Worm (Caenorhabditis elegans) whole organism, L3 larva: ENCODE data around the gene C17B7.9.

Experiments used
- R02D3.7 ChIP-seq: fragments of 150-350 bp; optimal IDR thresholded peaks from 2 replicates; lab custom pipeline; 2014; ENCODE audit warnings: missing biosample characterization, missing genetic modification characterization
- ZK546.5 ChIP-seq: sonication (generic microtip); optimal IDR thresholded peaks from 2 replicates; lab custom pipeline; 2017; ENCODE audit warnings: missing biosample characterization, missing genetic modification characterization
- aly-2 ChIP-seq: fragments of 150-350 bp; optimal IDR thresholded peaks from 2 replicates; lab custom pipeline; 2014; ENCODE audit warnings: missing biosample characterization, missing genetic modification characterization
- ama-1 ChIP-seq: fragments of 150-350 bp; optimal IDR thresholded peaks from 2 replicates; lab custom pipeline; 2018
- ceh-16 ChIP-seq: sonication (generic microtip); optimal IDR thresholded peaks from 2 replicates; lab custom pipeline; 2017; ENCODE audit warnings: missing biosample characterization, missing genetic modification characterization
- ceh-28 ChIP-seq: fragments of 150-350 bp; optimal IDR thresholded peaks from 2 replicates; lab custom pipeline; 2014; ENCODE audit warnings: missing biosample characterization, missing genetic modification reagents, missing genetic modification characterization
- ceh-82 ChIP-seq: fragments of 150-350 bp; optimal IDR thresholded peaks from 2 replicates; lab custom pipeline; 2014; ENCODE audit warnings: missing biosample characterization, missing genetic modification characterization
- ceh-9 ChIP-seq: sonication (generic microtip); optimal IDR thresholded peaks from 2 replicates; lab custom pipeline; 2018; ENCODE audit warnings: missing biosample characterization, missing genetic modification characterization
- daf-12 ChIP-seq: fragments of 150-350 bp; optimal IDR thresholded peaks from 2 replicates; lab custom pipeline; 2014; ENCODE audit warnings: missing biosample characterization, missing genetic modification reagents, missing genetic modification characterization
- egl-27 ChIP-seq: sonication (generic microtip); optimal IDR thresholded peaks from 4 replicates; lab custom pipeline; 2017; ENCODE audit warnings: missing biosample characterization, missing genetic modification reagents, missing genetic modification characterization
- egl-5 ChIP-seq: fragments of 150-350 bp; optimal IDR thresholded peaks from 2 replicates; lab custom pipeline; 2017; ENCODE audit warnings: missing biosample characterization, missing genetic modification reagents, missing genetic modification characterization, inconsistent platforms
- elt-1 ChIP-seq: fragments of 150-350 bp; optimal IDR thresholded peaks from 2 replicates; lab custom pipeline; 2014; ENCODE audit warnings: missing biosample characterization, missing genetic modification characterization
- elt-2 ChIP-seq: sonication (generic microtip); optimal IDR thresholded peaks from 2 replicates; lab custom pipeline; 2016; ENCODE audit warnings: missing genetic modification reagents, mild to moderate bottlenecking, missing genetic modification characterization, missing compliant biosample characterization
- elt-3 ChIP-seq, 3 experiments: fragments of 150-350 bp in 1 of 3; sonication (generic microtip) in 2 of 3; optimal IDR thresholded peaks; 2 replicates in 2 of 3; 4 replicates in 1 of 3; lab custom pipeline; 2014 to 2017; ENCODE audit warnings: missing biosample characterization in 3 of 3, missing genetic modification characterization in 3 of 3
- eor-1 ChIP-seq, 2 experiments: fragments of 150-350 bp; optimal IDR thresholded peaks; 2 replicates each; lab custom pipeline; 2014 to 2018; ENCODE audit warnings: missing biosample characterization in 2 of 2, missing genetic modification characterization in 2 of 2
- fkh-10 ChIP-seq: sonication (generic microtip); optimal IDR thresholded peaks from 2 replicates; lab custom pipeline; 2017; ENCODE audit warnings: missing biosample characterization, missing genetic modification reagents, missing genetic modification characterization
- fkh-2 ChIP-seq: fragments of 150-350 bp; optimal IDR thresholded peaks from 2 replicates; lab custom pipeline; 2014; ENCODE audit warnings: missing biosample characterization, missing genetic modification reagents, missing genetic modification characterization
- fos-1 ChIP-seq: fragments of 150-350 bp; optimal IDR thresholded peaks from 2 replicates; lab custom pipeline; 2014; ENCODE audit warnings: missing biosample characterization, missing genetic modification characterization
- hmg-11 ChIP-seq: sonication (generic microtip); optimal IDR thresholded peaks from 2 replicates; lab custom pipeline; 2016; ENCODE audit warnings: missing genetic modification characterization, missing compliant biosample characterization
- jun-1 ChIP-seq: fragments of 150-350 bp; optimal IDR thresholded peaks from 2 replicates; lab custom pipeline; 2014; ENCODE audit warnings: missing biosample characterization, missing genetic modification reagents, missing genetic modification characterization
- lin-15B ChIP-seq: fragments of 150-350 bp; optimal IDR thresholded peaks from 2 replicates; lab custom pipeline; 2014; ENCODE audit warnings: missing biosample characterization, missing genetic modification characterization
- lin-39 ChIP-seq: fragments of 150-350 bp; optimal IDR thresholded peaks from 2 replicates; lab custom pipeline; 2018; ENCODE audit warnings: missing biosample characterization, missing genetic modification reagents, missing genetic modification characterization
- lsy-12 ChIP-seq: sonication (generic microtip); optimal IDR thresholded peaks from 2 replicates; lab custom pipeline; 2016; ENCODE audit warnings: mild to moderate bottlenecking, missing genetic modification characterization, missing compliant biosample characterization
- mdl-1 ChIP-seq: fragments of 150-350 bp; optimal IDR thresholded peaks from 2 replicates; lab custom pipeline; 2014; ENCODE audit warnings: missing biosample characterization, missing genetic modification characterization
- mml-1 ChIP-seq: fragments of 150-350 bp; sonication (generic microtip); optimal IDR thresholded peaks from 3 replicates; lab custom pipeline; 2014; ENCODE audit warnings: missing biosample characterization, missing genetic modification characterization
- nfya-1 ChIP-seq: sonication (generic microtip); optimal IDR thresholded peaks from 2 replicates; lab custom pipeline; 2017; ENCODE audit warnings: missing genetic modification characterization, mild to moderate bottlenecking, missing compliant biosample characterization, antibody characterized with exemption, moderate library complexity; ENCODE audit not compliant: insufficient read depth
- nhr-11 ChIP-seq: fragments of 150-350 bp; optimal IDR thresholded peaks from 2 replicates; lab custom pipeline; 2014; ENCODE audit warnings: missing biosample characterization, missing genetic modification characterization
- nhr-12 ChIP-seq: fragments of 150-350 bp; optimal IDR thresholded peaks from 2 replicates; lab custom pipeline; 2014; ENCODE audit warnings: missing biosample characterization, missing genetic modification characterization
- nhr-23 ChIP-seq: fragments of 150-350 bp; optimal IDR thresholded peaks from 2 replicates; lab custom pipeline; 2014; ENCODE audit warnings: missing biosample characterization, missing genetic modification reagents, missing genetic modification characterization
- nhr-237 ChIP-seq: fragments of 150-350 bp; optimal IDR thresholded peaks from 2 replicates; lab custom pipeline; 2014; ENCODE audit warnings: missing biosample characterization, missing genetic modification characterization
- nhr-25 ChIP-seq: sonication (generic microtip); optimal IDR thresholded peaks from 2 replicates; lab custom pipeline; 2017; ENCODE audit warnings: missing biosample characterization, missing genetic modification characterization
- nhr-28 ChIP-seq: fragments of 150-350 bp; optimal IDR thresholded peaks from 2 replicates; lab custom pipeline; 2014; ENCODE audit warnings: missing biosample characterization, missing genetic modification characterization
- nhr-43 ChIP-seq: sonication (generic microtip); optimal IDR thresholded peaks from 2 replicates; lab custom pipeline; 2016; ENCODE audit warnings: mild to moderate bottlenecking, missing genetic modification characterization, missing compliant biosample characterization; ENCODE audit not compliant: poor library complexity, severe bottlenecking
- nhr-67 ChIP-seq: fragments of 150-350 bp; optimal IDR thresholded peaks from 2 replicates; lab custom pipeline; 2014; ENCODE audit warnings: missing biosample characterization, missing genetic modification characterization
- nhr-76 ChIP-seq: fragments of 150-350 bp; sonication (generic microtip); optimal IDR thresholded peaks from 5 replicates; lab custom pipeline; 2014; ENCODE audit warnings: missing biosample characterization, missing genetic modification characterization
- nhr-77 ChIP-seq: fragments of 150-350 bp; optimal IDR thresholded peaks from 2 replicates; lab custom pipeline; 2014; ENCODE audit warnings: missing biosample characterization, missing genetic modification characterization
- pha-4 ChIP-seq: fragments of 150-350 bp; optimal IDR thresholded peaks from 2 replicates; lab custom pipeline; 2014; ENCODE audit warnings: missing biosample characterization, missing genetic modification reagents, missing genetic modification characterization
- pqm-1 ChIP-seq: fragments of 150-350 bp; optimal IDR thresholded peaks from 2 replicates; lab custom pipeline; 2017; ENCODE audit warnings: missing biosample characterization, missing genetic modification characterization, inconsistent platforms
- sea-2 ChIP-seq: fragments of 150-350 bp; sonication (generic microtip); optimal IDR thresholded peaks from 4 replicates; lab custom pipeline; 2014; ENCODE audit warnings: missing biosample characterization, missing genetic modification reagents, missing genetic modification characterization
- skn-1 ChIP-seq: fragments of 150-350 bp; optimal IDR thresholded peaks from 2 replicates; lab custom pipeline; 2014; ENCODE audit warnings: missing biosample characterization, missing genetic modification characterization
- snpc-4 ChIP-seq: fragments of 150-350 bp; optimal IDR thresholded peaks from 2 replicates; lab custom pipeline; 2014; ENCODE audit warnings: missing biosample characterization, missing genetic modification characterization
- tbx-2 ChIP-seq: sonication (generic microtip); optimal IDR thresholded peaks from 2 replicates; lab custom pipeline; 2016; ENCODE audit warnings: mild to moderate bottlenecking, missing genetic modification characterization, missing compliant biosample characterization
- unc-39 ChIP-seq: sonication (generic microtip); optimal IDR thresholded peaks from 4 replicates; lab custom pipeline; 2017; ENCODE audit warnings: missing biosample characterization, missing genetic modification characterization
- unc-62 ChIP-seq: fragments of 150-350 bp; sonication (generic microtip); optimal IDR thresholded peaks from 4 replicates; lab custom pipeline; 2014; ENCODE audit warnings: missing biosample characterization, missing genetic modification reagents, missing genetic modification characterization
- zag-1 ChIP-seq: fragments of 150-350 bp; optimal IDR thresholded peaks from 2 replicates; lab custom pipeline; 2014; ENCODE audit warnings: missing biosample characterization, missing genetic modification characterization
- ztf-11 ChIP-seq: fragments of 150-350 bp; optimal IDR thresholded peaks from 2 replicates; lab custom pipeline; 2014; ENCODE audit warnings: missing biosample characterization, missing genetic modification characterization
- ztf-4 ChIP-seq: fragments of 150-350 bp; optimal IDR thresholded peaks from 2 replicates; lab custom pipeline; 2014; ENCODE audit warnings: missing biosample characterization, missing genetic modification characterization

C17B7.9 gene

DNA sequence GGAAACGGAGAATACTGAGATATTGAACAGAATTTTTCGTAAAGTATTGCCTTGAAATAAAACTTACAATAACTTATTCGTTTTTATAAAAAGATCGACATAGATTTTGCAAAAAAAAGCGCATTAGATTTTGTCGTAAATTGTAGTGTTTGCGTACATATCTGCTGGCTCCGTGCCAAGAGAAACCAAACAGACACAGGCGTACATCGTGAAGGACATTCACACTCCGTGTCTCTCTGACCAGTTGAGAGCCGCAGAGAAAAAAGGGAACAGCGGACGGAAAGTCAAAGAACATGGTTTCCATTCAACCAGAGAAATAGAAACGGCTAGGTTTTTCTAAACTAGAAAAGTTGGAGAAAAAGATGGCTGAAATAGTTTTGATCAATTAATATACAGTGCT lies 16.6 kb downstream of the C17B7.9 start, which contains the start of gene arrd-19:
arrd-19 (minus strand) TSS at position 209 of the 400 bp plus-strand sequence.
- TF ChIP-seq aly-2 (tag; lab: Kevin White, UChicago) (no peak), lsy-12 (tag; lab: Kevin White, UChicago) (no peak), ceh-16 (tag; lab: Kevin White, UChicago) (no peak), skn-1 (tag; lab: Kevin White, UChicago) (no peak), nhr-28 (tag; lab: Kevin White, UChicago) (no peak), sea-2 (no peak), fkh-2 (tag; lab: Kevin White, UChicago) (no peak), fos-1 (no peak), nhr-77 (tag; lab: Kevin White, UChicago) (no peak), egl-5 (tag; lab: Kevin White, UChicago) (peak; percentile 75), elt-1 (tag; lab: Kevin White, UChicago) (no peak), elt-2 (tag; lab: Kevin White, UChicago) (peak; percentile 46), lin-15B (tag; lab: Kevin White, UChicago) (peak; percentile 70), lin-39 (tag; lab: Kevin White, UChicago) (peak; percentile 60), pha-4 (peak; percentile 89), jun-1 (tag; lab: Kevin White, UChicago) (peak; percentile 13), R02D3.7 (tag; lab: Kevin White, UChicago) (no peak), ceh-82 (tag; lab: Kevin White, UChicago) (no peak), ztf-4 (tag; lab: Kevin White, UChicago) (no peak), ztf-11 (tag; lab: Kevin White, UChicago) (no peak), nhr-12 (tag; lab: Kevin White, UChicago) (no peak), ZK546.5 (tag; lab: Kevin White, UChicago) (no peak), daf-12 (tag; lab: Kevin White, UChicago) (no peak), egl-27 (no peak), snpc-4 (tag; lab: Kevin White, UChicago) (peak; percentile 45), ceh-28 (tag; lab: Kevin White, UChicago) (peak; percentile 52), pqm-1 (tag; lab: Kevin White, UChicago) (peak; percentile 11), mdl-1 (no peak), unc-62 (GFP tag; lab: Kevin White, UChicago) (no peak), nhr-23 (tag; lab: Kevin White, UChicago) (peak; percentile 85), zag-1 (tag; lab: Kevin White, UChicago) (no peak), nfya-1 (tag; lab: Kevin White, UChicago) (peak; percentile 83), nhr-11 (tag; lab: Kevin White, UChicago) (no peak), nhr-67 (no peak), fkh-10 (GFP tag; lab: Kevin White, UChicago) (no peak), nhr-25 (peak; percentile 92), elt-3 (tag; optimal IDR thresholded peaks at IDR 0.05; lab: Kevin White, UChicago) (peak in 1 of 3 experiments; percentile 39), nhr-43 (tag; lab: Kevin White, UChicago) (peak; percentile 72), nhr-76 (tag; lab: Kevin White, UChicago) (no peak), ama-1 (no peak), hmg-11 (tag; lab: Kevin White, UChicago) (peak; percentile 84), unc-39 (no peak), eor-1 (tag; optimal IDR thresholded peaks at IDR 0.05; lab: Kevin White, UChicago) (no peak), nhr-237 (tag; lab: Kevin White, UChicago) (no peak), ceh-9 (no peak), tbx-2 (tag; lab: Kevin White, UChicago) (peak; percentile 38), mml-1 (tag; lab: Kevin White, UChicago) (no peak)
- TF ChIP-seq, all 47 proteins: peak for 16
